Worm (Caenorhabditis elegans) whole organism, L2 larva: Measurements from ENCODE around the gene C50A2.3.

Experiments used
- C34F6.9 ChIP-seq: fragments of 150-350 bp; optimal IDR thresholded peaks from 2 replicates; lab custom pipeline; 2014; ENCODE audit warnings: missing biosample characterization, missing genetic modification characterization
- F13H6.1 ChIP-seq: sonication (generic microtip); optimal IDR thresholded peaks from 2 replicates; lab custom pipeline; 2016; ENCODE audit warnings: missing genetic modification characterization, missing compliant biosample characterization
- R02D3.7 ChIP-seq: fragments of 150-350 bp; optimal IDR thresholded peaks from 2 replicates; lab custom pipeline; 2014; ENCODE audit warnings: missing biosample characterization, missing genetic modification characterization
- Y55F3AM.14 ChIP-seq: fragments of 200-800 bp; sonication (Bioruptor generic); optimal IDR thresholded peaks from 2 replicates; lab custom pipeline; 2018; ENCODE audit warnings: mild to moderate bottlenecking, missing genetic modification characterization, missing compliant biosample characterization
- ZK546.5 ChIP-seq: sonication (generic microtip); optimal IDR thresholded peaks from 2 replicates; lab custom pipeline; 2017; ENCODE audit warnings: missing biosample characterization, missing genetic modification characterization
- aly-2 ChIP-seq: fragments of 150-350 bp; optimal IDR thresholded peaks from 2 replicates; lab custom pipeline; 2014; ENCODE audit warnings: missing biosample characterization, missing genetic modification characterization
- ama-1 ChIP-seq: fragments of 150-350 bp; optimal IDR thresholded peaks from 2 replicates; lab custom pipeline; 2018; ENCODE audit warnings: inconsistent platforms
- blmp-1 ChIP-seq: sonication (generic microtip); optimal IDR thresholded peaks from 2 replicates; lab custom pipeline; 2017; ENCODE audit warnings: missing genetic modification characterization, mild to moderate bottlenecking, missing compliant biosample characterization, antibody characterized with exemption, moderate library complexity; ENCODE audit not compliant: insufficient read depth
- ceh-16 ChIP-seq: fragments of 150-350 bp; optimal IDR thresholded peaks from 2 replicates; lab custom pipeline; 2014; ENCODE audit warnings: missing biosample characterization, missing genetic modification characterization
- crh-2 ChIP-seq: sonication (generic microtip); optimal IDR thresholded peaks from 2 replicates; lab custom pipeline; 2017; ENCODE audit warnings: missing biosample characterization, missing genetic modification characterization
- egl-27 ChIP-seq: sonication (generic microtip); optimal IDR thresholded peaks from 3 replicates; lab custom pipeline; 2017; ENCODE audit warnings: missing biosample characterization, missing genetic modification reagents, missing genetic modification characterization
- elt-3 ChIP-seq: sonication (generic microtip); optimal IDR thresholded peaks from 2 replicates; lab custom pipeline; 2017; ENCODE audit warnings: missing biosample characterization, missing genetic modification characterization
- gmeb-1 ChIP-seq: fragments of 150-350 bp; optimal IDR thresholded peaks from 2 replicates; lab custom pipeline; 2014; ENCODE audit warnings: missing biosample characterization, missing genetic modification characterization
- lin-39 ChIP-seq: fragments of 150-350 bp; optimal IDR thresholded peaks from 2 replicates; lab custom pipeline; 2014; ENCODE audit warnings: missing biosample characterization, missing genetic modification reagents, missing genetic modification characterization
- lsy-2 ChIP-seq, 2 experiments: fragments of 150-350 bp in 1 of 2; sonication (generic microtip) in 1 of 2; optimal IDR thresholded peaks; 2 replicates each; lab custom pipeline; 2014 to 2017; ENCODE audit warnings: missing biosample characterization in 2 of 2, missing genetic modification characterization in 2 of 2
- mab-5 ChIP-seq: fragments of 150-350 bp; optimal IDR thresholded peaks from 2 replicates; lab custom pipeline; 2014; ENCODE audit warnings: missing biosample characterization, missing genetic modification characterization
- mbf-1 ChIP-seq: sonication (generic microtip); optimal IDR thresholded peaks from 2 replicates; lab custom pipeline; 2017; ENCODE audit warnings: missing biosample characterization, missing genetic modification characterization
- mdl-1 ChIP-seq, 2 experiments: fragments of 150-350 bp in 1 of 2; sonication (generic microtip) in 1 of 2; optimal IDR thresholded peaks; 2 replicates each; lab custom pipeline; 2017; ENCODE audit warnings: missing biosample characterization in 2 of 2, missing genetic modification characterization in 2 of 2
- nhr-10 ChIP-seq: sonication (generic microtip); optimal IDR thresholded peaks from 2 replicates; lab custom pipeline; 2017; ENCODE audit warnings: missing biosample characterization, missing genetic modification characterization
- nhr-11 ChIP-seq: fragments of 150-350 bp; optimal IDR thresholded peaks from 2 replicates; lab custom pipeline; 2014; ENCODE audit warnings: missing biosample characterization, missing genetic modification characterization
- nhr-12 ChIP-seq: fragments of 150-350 bp; optimal IDR thresholded peaks from 2 replicates; lab custom pipeline; 2014; ENCODE audit warnings: missing biosample characterization, missing genetic modification characterization
- nhr-129 ChIP-seq: fragments of 150-350 bp; optimal IDR thresholded peaks from 2 replicates; lab custom pipeline; 2014; ENCODE audit warnings: missing biosample characterization, missing genetic modification characterization
- nhr-21 ChIP-seq: fragments of 150-350 bp; optimal IDR thresholded peaks from 2 replicates; lab custom pipeline; 2014; ENCODE audit warnings: missing biosample characterization, missing genetic modification characterization
- nhr-23 ChIP-seq: fragments of 150-350 bp; optimal IDR thresholded peaks from 2 replicates; lab custom pipeline; 2014; ENCODE audit warnings: missing biosample characterization, missing genetic modification reagents, missing genetic modification characterization
- nhr-237 ChIP-seq: fragments of 150-350 bp; optimal IDR thresholded peaks from 2 replicates; lab custom pipeline; 2014; ENCODE audit warnings: missing biosample characterization, missing genetic modification characterization
- nhr-25 ChIP-seq: fragments of 150-350 bp; sonication (generic microtip); optimal IDR thresholded peaks from 3 replicates; lab custom pipeline; 2014; ENCODE audit warnings: missing biosample characterization, missing genetic modification characterization
- nhr-6 ChIP-seq: fragments of 150-350 bp; optimal IDR thresholded peaks from 2 replicates; lab custom pipeline; 2014; ENCODE audit warnings: missing biosample characterization, missing genetic modification characterization
- peb-1 ChIP-seq: fragments of 150-350 bp; optimal IDR thresholded peaks from 2 replicates; lab custom pipeline; 2014; ENCODE audit warnings: missing biosample characterization, missing genetic modification characterization
- sem-4 ChIP-seq: fragments of 150-350 bp; optimal IDR thresholded peaks from 2 replicates; lab custom pipeline; 2014; ENCODE audit warnings: missing biosample characterization, missing genetic modification reagents, missing genetic modification characterization
- snpc-4 ChIP-seq: fragments of 150-350 bp; optimal IDR thresholded peaks from 2 replicates; lab custom pipeline; 2014; ENCODE audit warnings: missing biosample characterization, missing genetic modification characterization
- unc-39 ChIP-seq: fragments of 150-350 bp; optimal IDR thresholded peaks from 2 replicates; lab custom pipeline; 2014; ENCODE audit warnings: missing biosample characterization, missing genetic modification characterization
- unc-55 ChIP-seq: fragments of 150-350 bp; sonication (generic microtip); optimal IDR thresholded peaks from 3 replicates; lab custom pipeline; 2014; ENCODE audit warnings: missing biosample characterization, missing genetic modification reagents, missing genetic modification characterization
- unc-62 ChIP-seq: fragments of 150-350 bp; optimal IDR thresholded peaks from 2 replicates; lab custom pipeline; 2014; ENCODE audit warnings: missing biosample characterization, missing genetic modification reagents, missing genetic modification characterization
- zag-1 ChIP-seq: fragments of 150-350 bp; optimal IDR thresholded peaks from 2 replicates; lab custom pipeline; 2014; ENCODE audit warnings: missing biosample characterization, missing genetic modification characterization
- ztf-1 ChIP-seq: fragments of 200-800 bp; sonication (Bioruptor generic); conservative IDR thresholded peaks from 2 replicates; pipeline ENCODE4 v1.3.6; 2022; ENCODE audit warnings: missing genetic modification characterization, missing compliant biosample characterization
- ztf-11 ChIP-seq: sonication (generic microtip); optimal IDR thresholded peaks from 2 replicates; lab custom pipeline; 2017; ENCODE audit warnings: missing biosample characterization, missing genetic modification characterization
- ztf-4 ChIP-seq: fragments of 150-350 bp; optimal IDR thresholded peaks from 2 replicates; lab custom pipeline; 2014; ENCODE audit warnings: missing biosample characterization, missing genetic modification characterization

C50A2.3 gene

ce11 chrIV:1126490-1126889 lies 31.3 kb downstream of the C50A2.3 start, which contains the start of gene perm-2:
Gene perm-2, plus strand, starts transcription at chrIV:1126790.
- TF ChIP-seq zag-1 (tag; lab: Kevin White, UChicago) (no peak), lsy-2 (tag; optimal IDR thresholded peaks at IDR 0.05; lab: Kevin White, UChicago) (no peak), ztf-4 (tag; lab: Kevin White, UChicago) (no peak), nhr-129 (tag; lab: Kevin White, UChicago) (no peak), mab-5 (tag; lab: Kevin White, UChicago) (no peak), nhr-21 (tag; lab: Kevin White, UChicago) (no peak), ZK546.5 (tag; lab: Kevin White, UChicago) (no peak)

ce11 chrIV:1124741-1125140 lies 33.1 kb downstream of the C50A2.3 start, which contains the start of gene perm-4:
Gene perm-4, minus strand, starts transcription at chrIV:1125107.
- TF ChIP-seq nhr-25 (no peak), nhr-6 (tag; lab: Kevin White, UChicago) (no peak), mbf-1 (no peak), nhr-237 (tag; lab: Kevin White, UChicago) (no peak), blmp-1 (no peak), zag-1 (tag; lab: Kevin White, UChicago) (no peak), nhr-23 (tag; lab: Kevin White, UChicago) (no peak), Y55F3AM.14 (GFP tag; lab: Kevin White, UChicago) (no peak), sem-4 (tag; lab: Kevin White, UChicago) (no peak), R02D3.7 (tag; lab: Kevin White, UChicago) (no peak)

ce11 chrIV:1123357-1123756 lies 34.5 kb downstream of the C50A2.3 start:
- no peak for TF ChIP-seq lin-39
- TF ChIP-seq unc-62 (GFP tag; lab: Kevin White, UChicago): no peak
- TF ChIP-seq nhr-10 (tag; lab: Kevin White, UChicago): no peak
- TF ChIP-seq snpc-4 (tag; lab: Kevin White, UChicago): no peak
- TF ChIP-seq nhr-25: no peak
- TF ChIP-seq sem-4 (tag; lab: Kevin White, UChicago): no peak
- TF ChIP-seq mdl-1 (tag; optimal IDR thresholded peaks at IDR 0.05; lab: Kevin White, UChicago): no peak
- TF ChIP-seq ZK546.5 (tag; lab: Kevin White, UChicago): no peak
- TF ChIP-seq mab-5 (tag; lab: Kevin White, UChicago): no peak
- no peak for TF ChIP-seq zag-1 (tag; lab: Kevin White, UChicago)
- TF ChIP-seq ama-1 (lab: Kevin White, UChicago): no peak
- no peak for TF ChIP-seq mbf-1
- TF ChIP-seq ztf-11: no peak
- TF ChIP-seq aly-2 (tag; lab: Kevin White, UChicago): no peak

DNA sequence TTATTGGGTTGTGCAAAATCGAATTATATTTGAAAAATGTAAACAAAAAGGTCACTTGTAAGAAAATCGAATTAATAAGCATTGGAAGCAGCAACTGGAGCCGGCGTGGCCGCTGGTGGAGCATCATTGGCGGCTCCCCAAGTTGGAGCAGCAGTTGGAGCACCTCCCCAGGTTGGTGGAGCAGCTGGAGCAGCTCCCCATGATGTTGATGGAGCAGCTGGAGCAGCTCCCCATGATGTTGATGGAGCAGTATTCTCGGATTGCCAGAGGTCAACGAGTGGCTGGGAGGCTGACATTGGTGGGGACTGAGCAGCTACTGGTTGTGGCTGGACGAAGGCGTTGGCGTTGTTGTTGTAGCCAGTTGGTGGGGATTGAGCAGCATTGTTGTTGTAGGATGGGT lies 36.3 kb downstream of the C50A2.3 start:
- no peak for TF ChIP-seq unc-55 (GFP tag; lab: Kevin White, UChicago)
- no peak for TF ChIP-seq nhr-23 (tag; lab: Kevin White, UChicago)
- TF ChIP-seq mab-5 (tag; lab: Kevin White, UChicago): no peak
- TF ChIP-seq aly-2 (tag; lab: Kevin White, UChicago): no peak
- no peak for TF ChIP-seq egl-27 (tag; lab: Kevin White, UChicago)
- TF ChIP-seq ceh-16 (tag; lab: Kevin White, UChicago): no peak
- no peak for TF ChIP-seq ZK546.5 (tag; lab: Kevin White, UChicago)
- no peak for TF ChIP-seq lin-39
- TF ChIP-seq nhr-21 (tag; lab: Kevin White, UChicago): no peak
- TF ChIP-seq nhr-237 (tag; lab: Kevin White, UChicago): no peak

- TF ChIP-seq unc-39 (no peak), blmp-1 (no peak), F13H6.1 (tag; lab: Kevin White, UChicago) (no peak), elt-3 (tag; lab: Kevin White, UChicago) (no peak), gmeb-1 (tag; lab: Kevin White, UChicago) (no peak), C34F6.9 (tag; lab: Kevin White, UChicago) (no peak), lsy-2 (tag; optimal IDR thresholded peaks at IDR 0.05; lab: Kevin White, UChicago) (no peak), crh-2 (tag; lab: Kevin White, UChicago) (no peak), ceh-16 (tag; lab: Kevin White, UChicago) (no peak), nhr-11 (tag; lab: Kevin White, UChicago) (no peak), nhr-237 (tag; lab: Kevin White, UChicago) (no peak), peb-1 (tag; lab: Kevin White, UChicago) (no peak), egl-27 (tag; lab: Kevin White, UChicago) (no peak), nhr-12 (tag; lab: Kevin White, UChicago) (no peak), ztf-1 (no peak), zag-1 (tag; lab: Kevin White, UChicago) (no peak)
These were observed 37.0 kb downstream of the C50A2.3 start for ce11 chrIV:1120865-1121264.
